Worm (Caenorhabditis elegans): ENCODE data around the gene unc-85.
A peak's percentile ranks its signal among the peaks of the same experiment; 100 is the strongest.

unc-85 gene

DNA sequence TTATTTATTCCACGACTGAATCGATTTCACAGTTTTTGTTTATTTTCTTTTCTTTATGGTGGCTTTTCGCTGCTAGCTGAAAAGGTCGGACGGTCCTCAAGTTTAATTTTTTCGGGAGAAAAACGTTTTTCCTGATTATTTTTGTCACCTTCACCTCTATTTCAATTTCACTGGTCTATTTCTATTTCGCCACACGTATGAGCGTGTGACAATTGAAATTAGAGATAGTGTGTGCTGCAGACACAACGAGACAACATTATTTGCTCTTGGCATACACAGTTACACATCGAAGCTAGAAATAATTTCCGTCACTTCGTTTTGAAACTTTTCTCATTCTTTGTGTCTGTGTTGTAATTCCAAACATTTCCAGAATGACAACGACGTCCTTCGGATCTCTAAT, 13.8 kb downstream of the unc-85 start, which contains the start of gene F41C3.8:
Gene F41C3.8, plus strand, starts transcription at position 371 of the 400 bp plus-strand sequence.
- TF ChIP-seq Y67H2A.10 (GFP tag; conservative IDR thresholded peaks at IDR 0.05) = no peak
- TF ChIP-seq lsl-1 (GFP tag; optimal IDR thresholded peaks at IDR 0.05) = no peak
- peak; percentile 89 for TF ChIP-seq nhr-80 (tag; optimal IDR thresholded peaks at IDR 0.05)
- TF ChIP-seq chd-7 (tag; optimal IDR thresholded peaks at IDR 0.05) = no peak
- no peak for TF ChIP-seq C17E4.6 (GFP tag; IDR thresholded peaks at IDR 0.05)
- TF ChIP-seq nhr-120 (GFP tag; IDR thresholded peaks at IDR 0.05) = no peak
- no peak for TF ChIP-seq Y53G8AR.9 (GFP tag; conservative IDR thresholded peaks at IDR 0.05)
- no peak for TF ChIP-seq tbp1 (GFP tag; optimal IDR thresholded peaks at IDR 0.05)
- TF ChIP-seq Y79H2A.3 (GFP tag; conservative IDR thresholded peaks at IDR 0.05) = no peak
- no peak for TF ChIP-seq lsy-27 (tag; optimal IDR thresholded peaks at IDR 0.05; ENCODE audit: borderline replicate concordance, insufficient read depth)
- TF ChIP-seq dox-1 (GFP tag; IDR thresholded peaks at IDR 0.05) = 0 out of 2 replicates have a peak, but pooled peaks have one; percentile 24
- no peak for TF ChIP-seq hlh-12 (tag; optimal IDR thresholded peaks at IDR 0.05)
- no peak for TF ChIP-seq bed-2 (GFP tag; IDR thresholded peaks at IDR 0.05)
- no peak for TF ChIP-seq die-1 (tag; optimal IDR thresholded peaks at IDR 0.05)
- no peak for TF ChIP-seq atf-7 (tag; optimal IDR thresholded peaks at IDR 0.05)
- TF ChIP-seq ama-1 (optimal IDR thresholded peaks at IDR 0.05) = no peak
- no peak for TF ChIP-seq ama-1 (GFP tag; optimal IDR thresholded peaks at IDR 0.05)
- no peak for TF ChIP-seq akir-1 (GFP tag; optimal IDR thresholded peaks at IDR 0.05)
- 0 out of 2 replicates have a peak, but pooled peaks have one; percentile 29 for TF ChIP-seq cebp-1 (GFP tag; IDR thresholded peaks at IDR 0.05)
- TF ChIP-seq cebp-1 (tag; optimal IDR thresholded peaks at IDR 0.05) = peak; percentile 70
- no peak for TF ChIP-seq egl-18 (GFP tag; IDR thresholded peaks at IDR 0.05)
- TF ChIP-seq F33H1.4 (GFP tag; IDR thresholded peaks at IDR 0.05) = no peak
- peak in 1 of 2 experiments; percentile 87 for TF ChIP-seq let-607 (tag; optimal IDR thresholded peaks at IDR 0.05)
- TF ChIP-seq ceh-100 (GFP tag; IDR thresholded peaks at IDR 0.05) = no peak
- no peak for TF ChIP-seq repo-1 (tag; optimal IDR thresholded peaks at IDR 0.05)
- TF ChIP-seq snpc-4 (GFP tag; optimal IDR thresholded peaks at IDR 0.05) = no peak
- TF ChIP-seq snpc-4 (tag; optimal IDR thresholded peaks at IDR 0.05) = no peak
- no peak for TF ChIP-seq unc-130 (GFP tag; optimal IDR thresholded peaks at IDR 0.05)
- peak; percentile 50 for TF ChIP-seq attf-5 (GFP tag; optimal IDR thresholded peaks at IDR 0.05)
- TF ChIP-seq sptf-2 (GFP tag; optimal IDR thresholded peaks at IDR 0.05) = no peak
- no peak for TF ChIP-seq F57C9.4 (tag; optimal IDR thresholded peaks at IDR 0.05)
- no peak for TF ChIP-seq ztf-3 (GFP tag; optimal IDR thresholded peaks at IDR 0.05)
- TF ChIP-seq mcd-1 (GFP tag; IDR thresholded peaks at IDR 0.05) = no peak

DNA sequence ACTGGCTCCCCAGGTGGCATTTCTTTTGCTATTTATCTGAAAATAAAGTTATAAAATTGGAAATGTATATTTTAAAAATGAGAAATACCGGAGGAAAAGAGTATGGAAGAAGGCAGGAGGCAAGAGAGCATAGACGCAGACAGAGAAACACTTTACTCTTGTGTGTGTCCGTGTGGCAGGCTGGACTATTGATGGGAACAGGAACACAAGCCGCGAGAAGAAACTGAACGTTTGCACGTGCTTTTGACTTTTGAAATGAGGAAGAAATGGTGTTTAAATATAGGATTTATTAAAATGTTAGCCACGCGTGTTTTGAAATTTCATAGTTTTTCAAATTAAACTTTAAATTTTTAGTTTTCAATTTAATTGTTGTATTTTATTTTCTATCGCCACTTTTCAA, 24.3 kb downstream of the unc-85 start, which contains the start of gene F10G7.10:
Gene F10G7.10, minus strand, starts transcription at position 145 of the 400 bp plus-strand sequence.
- peak; percentile 35; the same call in 1 of the 2 replicates for TF ChIP-seq hmg-1.2 (GFP tag; IDR thresholded peaks at IDR 0.05)
- no peak for TF ChIP-seq zfh-2 (GFP tag; conservative IDR thresholded peaks at IDR 0.05)
- TF ChIP-seq cebp-1 (GFP tag; IDR thresholded peaks at IDR 0.05) = no peak
- TF ChIP-seq cebp-1 (tag; optimal IDR thresholded peaks at IDR 0.05) = peak; percentile 62
- peak; percentile 46 for TF ChIP-seq attf-5 (GFP tag; optimal IDR thresholded peaks at IDR 0.05)

DNA sequence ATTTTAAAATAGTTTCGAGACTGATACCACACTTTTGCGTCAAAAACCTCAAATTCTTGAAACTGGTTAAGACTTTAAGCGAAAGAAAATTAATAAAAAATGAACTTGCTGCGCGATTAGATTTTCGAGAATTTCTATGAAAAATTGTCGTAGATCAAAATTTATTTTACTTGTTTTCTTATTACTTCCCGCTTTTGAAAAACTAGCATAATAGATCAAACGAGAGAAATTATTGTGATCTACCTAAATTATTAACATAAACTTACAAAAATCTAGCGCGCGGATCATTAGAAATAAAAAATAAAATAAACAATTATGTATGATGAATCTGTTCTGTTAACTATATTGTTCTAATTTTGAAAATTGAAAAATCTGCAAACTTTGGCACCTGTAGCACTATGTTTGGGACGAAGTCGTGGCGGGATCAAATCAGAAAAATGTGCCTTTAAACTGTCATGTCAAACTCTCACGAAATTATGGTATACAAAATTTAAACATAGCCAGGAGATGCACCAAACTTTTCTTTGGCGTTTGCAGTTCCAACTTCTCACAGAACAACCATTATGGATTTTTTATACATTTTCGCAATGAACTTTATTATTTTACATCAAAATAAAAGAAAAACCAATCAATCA, 25.0 kb downstream of the unc-85 start:
- no peak for TF ChIP-seq F57A8.1 (GFP tag; optimal IDR thresholded peaks at IDR 0.05)
- TF ChIP-seq nfya-1 (tag; optimal IDR thresholded peaks at IDR 0.05; ENCODE audit: borderline replicate concordance, insufficient read depth) = no peak
- TF ChIP-seq dpl-1 (GFP tag; optimal IDR thresholded peaks at IDR 0.05) = peak; percentile 33
- no peak for TF ChIP-seq F55B11.4 (tag; optimal IDR thresholded peaks at IDR 0.05; ENCODE audit: borderline replicate concordance, insufficient read depth)
- TF ChIP-seq C17E4.6 (GFP tag; IDR thresholded peaks at IDR 0.05) = no peak
- no peak for TF ChIP-seq mcd-1 (GFP tag; IDR thresholded peaks at IDR 0.05)
- peak; percentile 18 for TF ChIP-seq ama-1 (optimal IDR thresholded peaks at IDR 0.05)
- TF ChIP-seq ama-1 (GFP tag; optimal IDR thresholded peaks at IDR 0.05) = no peak
- TF ChIP-seq lin-35 (GFP tag; optimal IDR thresholded peaks at IDR 0.05) = peak in 1 of 3 experiments; percentile 12
- TF ChIP-seq unc-130 (GFP tag; optimal IDR thresholded peaks at IDR 0.05) = peak; percentile 3
- TF ChIP-seq unc-62 (GFP tag; optimal IDR thresholded peaks at IDR 0.05) = no peak
- TF ChIP-seq madf-6 (GFP tag; IDR thresholded peaks at IDR 0.05) = peak; percentile 86; the same call in 1 of the 2 replicates
- TF ChIP-seq ztf-25 (GFP tag; IDR thresholded peaks at IDR 0.05) = no peak
- peak; percentile 76 for TF ChIP-seq efl-1 (GFP tag; optimal IDR thresholded peaks at IDR 0.05)
- TF ChIP-seq snpc-4 (GFP tag; optimal IDR thresholded peaks at IDR 0.05) = no peak
- no peak for TF ChIP-seq snpc-4 (tag; optimal IDR thresholded peaks at IDR 0.05)
- TF ChIP-seq hlh-12 (tag; optimal IDR thresholded peaks at IDR 0.05) = no peak
